Fruit fly (Drosophila melanogaster): ENCODE data around the gene CG17361.

CG17361 gene

dm6 chr3L:14036867-14037313 lies 39.9 kb downstream of the CG17361 start, which contains the start of gene Hsp110 (continued):
- TF ChIP-seq Chrac-16 (GFP tag; optimal IDR thresholded peaks at IDR 0.05) (no peak), row (GFP tag; IDR thresholded peaks at IDR 0.05) (0 out of 3 replicates have a peak, but pooled peaks have one; percentile 37), Hr51 (GFP tag; optimal IDR thresholded peaks at IDR 0.05) (no peak), Dll (GFP tag; IDR thresholded peaks at IDR 0.05; ENCODE audit: partially characterized antibody) (peak; percentile 97), CG32532 (GFP tag; IDR thresholded peaks at IDR 0.05) (peak; percentile 53), CG2199 (GFP tag; IDR thresholded peaks at IDR 0.05) (0 out of 3 replicates have a peak, but pooled peaks have one; percentile 51), Nf-YB (GFP tag; optimal IDR thresholded peaks at IDR 0.05) (peak; percentile 29), slbo (GFP tag; IDR thresholded peaks at IDR 0.05) (peak; percentile 22; the same call in 1 of the 2 replicates), CG7271 (tag; optimal IDR thresholded peaks at IDR 0.05) (no peak), zen (tag; optimal IDR thresholded peaks at IDR 0.05) (peak; percentile 29), Gsc (GFP tag; IDR thresholded peaks at IDR 0.05) (no peak), CG14667 (GFP tag; IDR thresholded peaks at IDR 0.05) (no peak), tin (GFP tag; optimal IDR thresholded peaks at IDR 0.05) (peak; percentile 21), Atf6 (GFP tag; IDR thresholded peaks at IDR 0.05) (peak; percentile 19; the same call in 1 of the 2 replicates), crol (GFP tag; IDR thresholded peaks at IDR 0.05) (no peak), Spps (tag; optimal IDR thresholded peaks at IDR 0.05) (no peak), klu (GFP tag; IDR thresholded peaks at IDR 0.05) (no peak), HmgZ (tag; optimal IDR thresholded peaks at IDR 0.05) (peak; percentile 67), ems (GFP tag; optimal IDR thresholded peaks at IDR 0.05) (no peak), tap (tag; optimal IDR thresholded peaks at IDR 0.05) (no peak), CG1024 (GFP tag; IDR thresholded peaks at IDR 0.05) (no peak), CG8924 (tag; optimal IDR thresholded peaks at IDR 0.05) (peak; percentile 22), Bteb2 (GFP tag; optimal IDR thresholded peaks at IDR 0.05) (peak; percentile 10), CG9932 (GFP tag; IDR thresholded peaks at IDR 0.05) (peak; percentile 76), CG18599 (GFP tag; optimal IDR thresholded peaks at IDR 0.05) (peak; percentile 38), CG17829 (tag; optimal IDR thresholded peaks at IDR 0.05) (peak; percentile 52), h (optimal IDR thresholded peaks at IDR 0.05) (no peak), CG15011 (GFP tag; optimal IDR thresholded peaks at IDR 0.05) (no peak), sima (GFP tag; optimal IDR thresholded peaks at IDR 0.05) (no peak), dati (GFP tag; IDR thresholded peaks at IDR 0.05) (no peak), sim (GFP tag; IDR thresholded peaks at IDR 0.05) (no peak), CG2678 (tag; optimal IDR thresholded peaks at IDR 0.05) (peak; percentile 7), Opbp (GFP tag; IDR thresholded peaks at IDR 0.05; ENCODE audit: partially characterized antibody) (peak; percentile 99), CG11695 (GFP tag; IDR thresholded peaks at IDR 0.05) (no peak), CG6765 (GFP tag; optimal IDR thresholded peaks at IDR 0.05) (peak; percentile 8), Adf1 (GFP tag; IDR thresholded peaks at IDR 0.05) (0 out of 2 replicates have a peak, but pooled peaks have one; percentile 14), gro (GFP tag; optimal IDR thresholded peaks at IDR 0.05) (peak; percentile 58), CG7839 (tag; optimal IDR thresholded peaks at IDR 0.05) (peak; percentile 37), Abd-B (GFP tag; optimal IDR thresholded peaks at IDR 0.05) (no peak), CG10979 (tag; optimal IDR thresholded peaks at IDR 0.05) (peak; percentile 25), sisA (GFP tag; IDR thresholded peaks at IDR 0.05) (no peak), CHES-1-like (GFP tag; optimal IDR thresholded peaks at IDR 0.05) (peak; percentile 74), sob (GFP tag; IDR thresholded peaks at IDR 0.05) (peak; percentile 37; the same call in 1 of the 2 replicates), Scr (GFP tag; IDR thresholded peaks at IDR 0.05; ENCODE audit: partially characterized antibody) (peak; percentile 99), CG31388 (GFP tag; optimal IDR thresholded peaks at IDR 0.05) (no peak), trh (GFP tag; optimal IDR thresholded peaks at IDR 0.05) (no peak), CG7928 (GFP tag; optimal IDR thresholded peaks at IDR 0.05) (no peak), gsb-n (tag; optimal IDR thresholded peaks at IDR 0.05) (peak; percentile 47), CG33213 (GFP tag; optimal IDR thresholded peaks at IDR 0.05) (peak; percentile 56), Eip74EF (GFP tag; optimal IDR thresholded peaks at IDR 0.05) (peak in 1 of 2 experiments; percentile 17), unpg (GFP tag; optimal IDR thresholded peaks at IDR 0.05) (peak; percentile 7)
